Worm (Caenorhabditis elegans) whole organism, mixed stage, embryonic: ENCODE results near the gene gst-28.

Experiments used
- blmp-1 ChIP-seq: fragments of 150-350 bp; optimal IDR thresholded peaks from 2 replicates; lab custom pipeline; 2014; ENCODE audit warnings: missing biosample characterization, missing genetic modification characterization
- ces-1 ChIP-seq: fragments of 150-350 bp; optimal IDR thresholded peaks from 2 replicates; lab custom pipeline; 2014; ENCODE audit warnings: missing biosample characterization, missing genetic modification reagents, missing genetic modification characterization
- elt-3 ChIP-seq: fragments of 150-350 bp; optimal IDR thresholded peaks from 2 replicates; lab custom pipeline; 2014; ENCODE audit warnings: missing biosample characterization, missing genetic modification characterization
- lin-13 ChIP-seq: fragments of 150-350 bp; optimal IDR thresholded peaks from 2 replicates; lab custom pipeline; 2014; ENCODE audit warnings: missing biosample characterization, missing genetic modification characterization
- lsy-2 ChIP-seq: fragments of 150-350 bp; optimal IDR thresholded peaks from 2 replicates; lab custom pipeline; 2014; ENCODE audit warnings: missing biosample characterization, missing genetic modification characterization
- mls-2 ChIP-seq: sonication (generic microtip); optimal IDR thresholded peaks from 2 replicates; lab custom pipeline; 2016; ENCODE audit warnings: mild to moderate bottlenecking, missing genetic modification characterization, moderate library complexity, missing compliant biosample characterization
- nhr-12 ChIP-seq: fragments of 150-350 bp; optimal IDR thresholded peaks from 2 replicates; lab custom pipeline; 2014; ENCODE audit warnings: missing biosample characterization, missing genetic modification characterization
- nhr-237 ChIP-seq: fragments of 150-350 bp; optimal IDR thresholded peaks from 2 replicates; lab custom pipeline; 2014; ENCODE audit warnings: missing biosample characterization, missing genetic modification characterization
- nhr-28 ChIP-seq: fragments of 150-350 bp; optimal IDR thresholded peaks from 2 replicates; lab custom pipeline; 2014; ENCODE audit warnings: missing biosample characterization, missing genetic modification characterization
- nhr-76 ChIP-seq: sonication (generic microtip); optimal IDR thresholded peaks from 2 replicates; lab custom pipeline; 2017; ENCODE audit warnings: missing biosample characterization, missing genetic modification characterization
- pha-4 ChIP-seq: fragments of 150-350 bp; optimal IDR thresholded peaks from 2 replicates; lab custom pipeline; 2018; ENCODE audit warnings: missing biosample characterization, missing genetic modification reagents, missing genetic modification characterization
- tbx-8 ChIP-seq: fragments of 200-800 bp; sonication (Bioruptor generic); optimal IDR thresholded peaks from 2 replicates; lab custom pipeline; 2018; ENCODE audit warnings: mild to moderate bottlenecking, missing genetic modification characterization, moderate library complexity, missing compliant biosample characterization
- unc-62 ChIP-seq: fragments of 150-350 bp; optimal IDR thresholded peaks from 2 replicates; lab custom pipeline; 2014; ENCODE audit warnings: missing biosample characterization, missing genetic modification reagents, missing genetic modification characterization

- TF ChIP-seq blmp-1 (tag; lab: Kevin White, UChicago) = no peak
- TF ChIP-seq elt-3 (tag; lab: Kevin White, UChicago) = no peak
- TF ChIP-seq ces-1 = no peak
- no peak for TF ChIP-seq pha-4 (tag; lab: Kevin White, UChicago)
- no peak for TF ChIP-seq nhr-28 (tag; lab: Kevin White, UChicago)
- no peak for TF ChIP-seq tbx-8
- no peak for TF ChIP-seq nhr-76 (tag; lab: Kevin White, UChicago)
- TF ChIP-seq nhr-237 (tag; lab: Kevin White, UChicago) = no peak
- TF ChIP-seq lsy-2 (tag; lab: Kevin White, UChicago) = no peak
- no peak for TF ChIP-seq unc-62 (GFP tag; lab: Kevin White, UChicago)
- no peak for TF ChIP-seq lin-13
- TF ChIP-seq nhr-12 (tag; lab: Kevin White, UChicago) = no peak
- no peak for TF ChIP-seq mls-2 (tag; lab: Kevin White, UChicago)
Observed at ce11 chrII:15213732-15214131, 46.4 kb upstream of the gst-28 start.
